Worm (Caenorhabditis elegans) whole organism, L1 larva: ENCODE data around the gene gpr-2.

Experiments used
- C16A3.4 ChIP-seq: fragments of 150-350 bp; optimal IDR thresholded peaks from 2 replicates; lab custom pipeline; 2014; ENCODE audit warnings: missing biosample characterization, missing genetic modification characterization
- F16B12.6 ChIP-seq: fragments of 150-350 bp; optimal IDR thresholded peaks from 2 replicates; lab custom pipeline; 2014; ENCODE audit warnings: missing biosample characterization, missing genetic modification characterization
- Y116A8C.19 ChIP-seq: sonication (generic microtip); optimal IDR thresholded peaks from 2 replicates; lab custom pipeline; 2016; ENCODE audit warnings: missing compliant biosample characterization, missing genetic modification characterization, borderline replicate concordance
- alr-1 ChIP-seq: fragments of 200-800 bp; sonication (Bioruptor generic); optimal IDR thresholded peaks from 2 replicates; lab custom pipeline; 2018; ENCODE audit warnings: borderline replicate concordance, mild to moderate bottlenecking, missing genetic modification characterization, missing compliant biosample characterization
- aly-2 ChIP-seq: fragments of 150-350 bp; optimal IDR thresholded peaks from 2 replicates; lab custom pipeline; 2014; ENCODE audit warnings: missing biosample characterization, missing genetic modification characterization
- blmp-1 ChIP-seq: fragments of 150-350 bp; optimal IDR thresholded peaks from 2 replicates; lab custom pipeline; 2014; ENCODE audit warnings: missing biosample characterization, missing genetic modification characterization
- ceh-63 ChIP-seq: fragments of 200-800 bp; sonication (Bioruptor generic); optimal IDR thresholded peaks from 2 replicates; lab custom pipeline; 2018; ENCODE audit warnings: mild to moderate bottlenecking, missing genetic modification characterization, missing compliant biosample characterization
- ceh-88 ChIP-seq: fragments of 200-800 bp; sonication (Bioruptor generic); IDR thresholded peaks from 2 replicates; pipeline ENCODE4 v1.3.6; 2022; ENCODE audit warnings: missing genetic modification characterization, missing compliant biosample characterization
- dpl-1 ChIP-seq, 3 experiments: fragments of 150-350 bp in 2 of 3; sonication (generic microtip) in 1 of 3; optimal IDR thresholded peaks; 2 replicates each; lab custom pipeline; 2014 to 2017; ENCODE audit warnings: missing biosample characterization in 3 of 3, missing genetic modification characterization in 3 of 3, missing genetic modification reagents in 3 of 3
- dsc-1 ChIP-seq: sonication (generic microtip); optimal IDR thresholded peaks from 2 replicates; lab custom pipeline; 2016; ENCODE audit warnings: mild to moderate bottlenecking, missing genetic modification characterization, missing compliant biosample characterization
- efl-1 ChIP-seq, 4 experiments: fragments of 150-350 bp; optimal IDR thresholded peaks in 3 of 4; peaks in 1 of 4; 1 replicate in 1 of 4; 2 replicates in 3 of 4; lab custom pipeline; 2014; ENCODE audit warnings: missing biosample characterization in 2 of 4, missing genetic modification characterization in 2 of 4, missing genetic modification reagents in 2 of 4
- elt-2 ChIP-seq: sonication (generic microtip); optimal IDR thresholded peaks from 2 replicates; lab custom pipeline; 2016; ENCODE audit warnings: missing genetic modification characterization, mild to moderate bottlenecking, inconsistent platforms, missing compliant biosample characterization, missing genetic modification reagents
- elt-3 ChIP-seq, 6 experiments: fragments of 150-350 bp in 1 of 6; sonication (generic microtip); optimal IDR thresholded peaks; 2 replicates each; lab custom pipeline; 2017 to 2018; ENCODE audit warnings: missing biosample characterization in 6 of 6, missing genetic modification characterization in 6 of 6, inconsistent platforms in 1 of 6
- fkh-10 ChIP-seq: sonication (generic microtip); optimal IDR thresholded peaks from 2 replicates; lab custom pipeline; 2017; ENCODE audit warnings: missing biosample characterization, missing genetic modification reagents, missing genetic modification characterization
- fkh-4 ChIP-seq: sonication (generic microtip); optimal IDR thresholded peaks from 2 replicates; lab custom pipeline; 2016; ENCODE audit warnings: missing compliant biosample characterization, missing genetic modification characterization, borderline replicate concordance
- fkh-8 ChIP-seq: sonication (generic microtip); optimal IDR thresholded peaks from 2 replicates; lab custom pipeline; 2016; ENCODE audit warnings: mild to moderate bottlenecking, missing genetic modification characterization, missing compliant biosample characterization
- hlh-17 ChIP-seq: fragments of 200-800 bp; sonication (Bioruptor generic); optimal IDR thresholded peaks from 2 replicates; lab custom pipeline; 2018; ENCODE audit warnings: missing genetic modification characterization, mild to moderate bottlenecking, missing compliant biosample characterization, moderate library complexity, borderline replicate concordance
- hlh-4 ChIP-seq: sonication (generic microtip); optimal IDR thresholded peaks from 2 replicates; lab custom pipeline; 2016; ENCODE audit warnings: mild to moderate bottlenecking, missing genetic modification characterization, missing compliant biosample characterization
- hpl-2 ChIP-seq: fragments of 150-350 bp; optimal IDR thresholded peaks from 2 replicates; lab custom pipeline; 2014; ENCODE audit warnings: missing biosample characterization, missing genetic modification reagents, missing genetic modification characterization
- irx-1 ChIP-seq: sonication (generic microtip); optimal IDR thresholded peaks from 2 replicates; lab custom pipeline; 2016; ENCODE audit warnings: missing genetic modification characterization, missing compliant biosample characterization
- isw-1 ChIP-seq: fragments of 200-800 bp; sonication (Bioruptor generic); IDR thresholded peaks from 2 replicates; pipeline ENCODE4 v1.3.6; 2022; ENCODE audit warnings: missing genetic modification characterization, missing compliant biosample characterization
- jun-1 ChIP-seq: fragments of 150-350 bp; optimal IDR thresholded peaks from 2 replicates; lab custom pipeline; 2014; ENCODE audit warnings: missing biosample characterization, missing genetic modification reagents, missing genetic modification characterization
- lin-13 ChIP-seq: fragments of 150-350 bp; optimal IDR thresholded peaks from 2 replicates; lab custom pipeline; 2014; ENCODE audit warnings: missing biosample characterization, missing genetic modification reagents, missing genetic modification characterization
- lin-35 ChIP-seq, 2 experiments: fragments of 150-350 bp; optimal IDR thresholded peaks; 2 replicates each; lab custom pipeline; 2014; ENCODE audit warnings: missing biosample characterization in 2 of 2, missing genetic modification characterization in 2 of 2, missing genetic modification reagents in 2 of 2
- lsy-2 ChIP-seq, 2 experiments: fragments of 150-350 bp; optimal IDR thresholded peaks; 2 replicates each; lab custom pipeline; 2014; ENCODE audit warnings: missing biosample characterization in 2 of 2, missing genetic modification characterization in 2 of 2
- mdl-1 ChIP-seq, 2 experiments: fragments of 150-350 bp; optimal IDR thresholded peaks; 2 replicates each; lab custom pipeline; 2014 to 2017; ENCODE audit warnings: missing biosample characterization in 2 of 2, missing genetic modification characterization in 2 of 2, inconsistent platforms in 1 of 2
- mef-2 ChIP-seq: fragments of 150-350 bp; optimal IDR thresholded peaks from 2 replicates; lab custom pipeline; 2014; ENCODE audit warnings: missing biosample characterization, missing genetic modification characterization
- nhr-28 ChIP-seq: fragments of 150-350 bp; optimal IDR thresholded peaks from 2 replicates; lab custom pipeline; 2014; ENCODE audit warnings: missing biosample characterization, missing genetic modification characterization
- nhr-47 ChIP-seq: sonication (generic microtip); optimal IDR thresholded peaks from 2 replicates; lab custom pipeline; 2016; ENCODE audit warnings: mild to moderate bottlenecking, missing genetic modification characterization, moderate library complexity, missing compliant biosample characterization
- nhr-84 ChIP-seq: sonication (generic microtip); optimal IDR thresholded peaks from 2 replicates; lab custom pipeline; 2017; ENCODE audit warnings: missing biosample characterization, missing genetic modification characterization
- nhr-90 ChIP-seq: sonication (generic microtip); optimal IDR thresholded peaks from 2 replicates; lab custom pipeline; 2016; ENCODE audit warnings: mild to moderate bottlenecking, missing genetic modification characterization, missing compliant biosample characterization; ENCODE audit not compliant: poor library complexity
- pag-3 ChIP-seq: sonication (generic microtip); optimal IDR thresholded peaks from 2 replicates; lab custom pipeline; 2017; ENCODE audit warnings: missing genetic modification characterization, mild to moderate bottlenecking, missing compliant biosample characterization, antibody characterized with exemption, borderline replicate concordance; ENCODE audit not compliant: insufficient read depth
- snpc-4 ChIP-seq: fragments of 150-350 bp; optimal IDR thresholded peaks from 2 replicates; lab custom pipeline; 2014; ENCODE audit warnings: missing biosample characterization, missing genetic modification characterization
- sox-4 ChIP-seq: sonication (generic microtip); optimal IDR thresholded peaks from 2 replicates; lab custom pipeline; 2016; ENCODE audit warnings: missing genetic modification characterization, missing compliant biosample characterization
- sup-37 ChIP-seq: fragments of 200-800 bp; sonication (Bioruptor generic); optimal IDR thresholded peaks from 2 replicates; lab custom pipeline; 2018; ENCODE audit warnings: mild to moderate bottlenecking, missing genetic modification characterization, missing compliant biosample characterization
- tbx-2 ChIP-seq: sonication (generic microtip); optimal IDR thresholded peaks from 2 replicates; lab custom pipeline; 2016; ENCODE audit warnings: missing genetic modification characterization, missing compliant biosample characterization
- unc-130 ChIP-seq: fragments of 150-350 bp; optimal IDR thresholded peaks from 2 replicates; lab custom pipeline; 2017; ENCODE audit warnings: missing biosample characterization, missing genetic modification characterization, inconsistent platforms
- unc-30 ChIP-seq: sonication (generic microtip); optimal IDR thresholded peaks from 2 replicates; lab custom pipeline; 2017; ENCODE audit warnings: missing biosample characterization, missing genetic modification characterization
- unc-62 ChIP-seq: fragments of 150-350 bp; optimal IDR thresholded peaks from 2 replicates; lab custom pipeline; 2014; ENCODE audit warnings: missing biosample characterization, missing genetic modification reagents, missing genetic modification characterization
- vab-15 ChIP-seq: sonication (generic microtip); optimal IDR thresholded peaks from 2 replicates; lab custom pipeline; 2017; ENCODE audit warnings: missing genotype, mild to moderate bottlenecking, missing genetic modification characterization, missing compliant biosample characterization
- ztf-11 ChIP-seq, 2 experiments: sonication (generic microtip); optimal IDR thresholded peaks; 2 replicates each; lab custom pipeline; 2016 to 2017; ENCODE audit warnings: missing genetic modification characterization in 2 of 2, missing biosample characterization in 1 of 2, missing compliant biosample characterization in 1 of 2
- ztf-4 ChIP-seq: fragments of 150-350 bp; optimal IDR thresholded peaks from 2 replicates; lab custom pipeline; 2014; ENCODE audit warnings: missing biosample characterization, missing genetic modification characterization

The gpr-2 gene

ce11 chrIII:9366376-9366775 lies 26.6 kb downstream of the gpr-2 start:
- TF ChIP-seq sup-37 (GFP tag; lab: Kevin White, UChicago) (no peak), efl-1 (optimal IDR thresholded peaks at IDR 0.05; lab: Kevin White, UChicago) (no peak), efl-1 (GFP tag; optimal IDR thresholded peaks at IDR 0.05 in 1 of 2; lab: Kevin White, UChicago) (peak in 1 of 2 experiments; percentile 28), elt-2 (tag; lab: Kevin White, UChicago) (peak; percentile 27), isw-1 (GFP tag; lab: Robert Waterston, UW) (no peak)

DNA sequence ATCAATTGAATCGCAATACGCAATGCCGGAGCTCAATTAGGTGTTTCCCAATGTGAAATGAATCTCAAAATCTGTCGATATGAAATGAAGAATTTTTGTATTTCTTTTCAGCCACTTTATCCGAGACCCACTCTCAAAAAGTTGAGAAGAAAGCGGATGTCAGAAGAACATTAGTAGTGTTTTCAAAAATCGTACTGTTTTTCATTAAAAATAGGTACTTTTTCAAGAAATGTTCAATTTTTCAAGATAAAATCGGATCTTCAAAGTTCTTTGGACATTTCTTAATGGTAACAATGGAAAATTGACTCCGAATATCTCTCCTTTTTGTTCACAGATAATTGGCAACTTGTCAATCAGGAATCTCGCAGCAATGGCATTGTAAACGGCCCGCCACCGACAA lies 31.7 kb downstream of the gpr-2 start, which contains the start of gene flp-25:
TSS of gene flp-25 (plus strand) at position 301 of the 400 bp plus-strand sequence.
- TF ChIP-seq jun-1 (tag; lab: Kevin White, UChicago) (no peak), ztf-4 (tag; lab: Kevin White, UChicago) (no peak), efl-1 (optimal IDR thresholded peaks at IDR 0.05; lab: Kevin White, UChicago) (no peak), efl-1 (GFP tag; optimal IDR thresholded peaks at IDR 0.05 in 1 of 2; lab: Kevin White, UChicago) (no peak), C16A3.4 (tag; lab: Kevin White, UChicago) (no peak), elt-3 (tag; optimal IDR thresholded peaks at IDR 0.05; lab: Kevin White, UChicago) (no peak), blmp-1 (no peak)

DNA sequence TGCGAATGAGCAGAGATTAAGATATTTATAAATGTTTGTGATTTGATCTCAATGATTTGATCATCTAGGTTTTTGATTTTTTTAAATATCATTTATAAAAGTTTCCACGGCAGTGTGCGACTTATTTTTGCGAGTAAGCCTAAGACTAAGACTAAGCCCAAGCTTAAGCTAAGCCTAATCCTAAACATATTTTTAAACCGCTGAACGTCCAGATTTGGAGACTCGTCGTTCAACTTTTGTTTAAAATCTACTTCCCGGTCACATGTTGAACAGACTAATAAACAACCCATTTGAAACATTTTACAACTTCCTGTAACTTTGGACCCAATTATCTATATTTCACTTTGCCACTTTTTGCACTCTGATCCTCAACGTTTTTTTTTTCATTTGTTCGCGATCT lies 33.9 kb downstream of the gpr-2 start, which contains the start of gene K04H4.5:
TSS of gene K04H4.5 (plus strand) at position 301 of the 400 bp plus-strand sequence.
- TF ChIP-seq isw-1 (GFP tag; lab: Robert Waterston, UW): no peak
- TF ChIP-seq nhr-47 (tag; lab: Kevin White, UChicago): no peak
- no peak for TF ChIP-seq unc-130
- no peak for TF ChIP-seq ceh-63 (GFP tag; lab: Kevin White, UChicago)
- no peak for TF ChIP-seq unc-30 (tag; lab: Kevin White, UChicago)
- no peak for TF ChIP-seq sox-4 (tag; lab: Kevin White, UChicago)
- TF ChIP-seq mdl-1 (tag; optimal IDR thresholded peaks at IDR 0.05; lab: Kevin White, UChicago): no peak
- TF ChIP-seq F16B12.6 (tag; lab: Kevin White, UChicago): no peak
- TF ChIP-seq nhr-90 (tag; lab: Kevin White, UChicago): no peak
- TF ChIP-seq lin-13 (GFP tag; lab: Kevin White, UChicago): no peak
- no peak for TF ChIP-seq vab-15 (tag; lab: Kevin White, UChicago)
- no peak for TF ChIP-seq Y116A8C.19 (tag; lab: Kevin White, UChicago)
- TF ChIP-seq alr-1 (tag; lab: Kevin White, UChicago): no peak
- TF ChIP-seq nhr-84: no peak
- TF ChIP-seq ceh-88 (GFP tag; lab: Robert Waterston, UW): no peak
- TF ChIP-seq fkh-4 (tag; lab: Kevin White, UChicago): no peak
- TF ChIP-seq fkh-10 (GFP tag; lab: Kevin White, UChicago): no peak

- no peak for TF ChIP-seq aly-2 (tag; lab: Kevin White, UChicago)
- no peak for TF ChIP-seq hlh-4 (tag; lab: Kevin White, UChicago)
- TF ChIP-seq vab-15 (tag; lab: Kevin White, UChicago): no peak
- TF ChIP-seq fkh-8: no peak
- no peak for TF ChIP-seq irx-1 (tag; lab: Kevin White, UChicago)
Observed at ce11 chrIII:9355412-9355969, 37.5 kb downstream of the gpr-2 start, which contains the start of gene chtb-1. chtb-1 (minus strand) TSS chrIII:9355462.

DNA sequence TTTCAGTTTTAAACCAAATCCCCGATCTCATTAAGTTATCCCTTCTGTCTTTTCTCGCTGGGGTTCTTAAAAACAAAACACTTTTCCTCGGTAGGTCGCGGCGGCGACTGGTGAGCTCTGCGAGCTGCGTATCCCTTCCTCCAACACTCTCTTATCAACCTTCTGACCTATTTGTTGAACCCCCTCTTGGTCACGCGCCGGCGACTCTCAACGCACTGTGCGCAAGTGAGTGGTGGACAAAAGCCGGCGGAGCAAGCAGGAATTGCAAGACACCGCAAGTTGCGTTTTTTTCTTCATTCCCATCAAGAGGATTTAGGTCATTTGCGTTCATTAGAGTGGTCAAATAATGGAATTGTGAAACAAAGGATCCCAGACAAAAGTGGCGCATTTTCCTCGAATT lies 39.1 kb downstream of the gpr-2 start:
- TF ChIP-seq mef-2 (tag; lab: Kevin White, UChicago) (no peak), pag-3 (tag; lab: Kevin White, UChicago) (no peak), unc-62 (GFP tag; lab: Kevin White, UChicago) (no peak), nhr-47 (tag; lab: Kevin White, UChicago) (no peak), lsy-2 (tag; optimal IDR thresholded peaks at IDR 0.05; lab: Kevin White, UChicago) (no peak), fkh-8 (no peak), mdl-1 (tag; optimal IDR thresholded peaks at IDR 0.05; lab: Kevin White, UChicago) (peak in 1 of 2 experiments; percentile 27), lin-35 (GFP tag; optimal IDR thresholded peaks at IDR 0.05; lab: Kevin White, UChicago) (peak in 1 of 2 experiments; percentile 18), ztf-11 (tag; optimal IDR thresholded peaks at IDR 0.05; lab: Kevin White, UChicago) (no peak), efl-1 (optimal IDR thresholded peaks at IDR 0.05; lab: Kevin White, UChicago) (peak; percentile 22 to 24), efl-1 (GFP tag; optimal IDR thresholded peaks at IDR 0.05 in 1 of 2; lab: Kevin White, UChicago) (peak; percentile 16 to 23), tbx-2 (tag; lab: Kevin White, UChicago) (peak; percentile 31), hpl-2 (GFP tag; lab: Kevin White, UChicago) (no peak), snpc-4 (tag; lab: Kevin White, UChicago) (no peak), dpl-1 (GFP tag; optimal IDR thresholded peaks at IDR 0.05; lab: Kevin White, UChicago) (peak in 1 of 3 experiments; percentile 6), nhr-28 (tag; lab: Kevin White, UChicago) (no peak), dsc-1 (tag; lab: Kevin White, UChicago) (no peak), fkh-10 (GFP tag; lab: Kevin White, UChicago) (no peak), hlh-17 (GFP tag; lab: Kevin White, UChicago) (no peak)
